Worm (Caenorhabditis elegans) whole organism, early embryonic: ENCODE results near the gene ZK488.6.

Experiments
- B0310.2 ChIP-seq: sonication (generic microtip); optimal IDR thresholded peaks from 2 replicates; lab custom pipeline; 2016; ENCODE audit warnings: mild to moderate bottlenecking, missing genetic modification characterization, missing compliant biosample characterization
- F13C5.2 ChIP-seq: sonication (generic microtip); optimal IDR thresholded peaks from 2 replicates; lab custom pipeline; 2017; ENCODE audit warnings: mild to moderate bottlenecking, missing genetic modification characterization, inconsistent platforms, missing compliant biosample characterization
- ama-1 ChIP-seq: fragments of 150-350 bp; optimal IDR thresholded peaks from 2 replicates; lab custom pipeline; 2014
- ceh-13 ChIP-seq: fragments of 200-800 bp; sonication (Bioruptor generic); optimal IDR thresholded peaks from 2 replicates; lab custom pipeline; 2018; ENCODE audit warnings: mild to moderate bottlenecking, missing genetic modification characterization, missing compliant biosample characterization
- ceh-36 ChIP-seq: sonication (generic microtip); optimal IDR thresholded peaks from 2 replicates; lab custom pipeline; 2016; ENCODE audit warnings: missing genetic modification characterization, inconsistent platforms, missing compliant biosample characterization
- flt-1 ChIP-seq: fragments of 200-800 bp; sonication (Bioruptor generic); IDR thresholded peaks from 2 replicates; pipeline ENCODE4 v1.3.6; 2022; ENCODE audit warnings: missing genetic modification characterization, missing compliant biosample characterization
- hmg-4 ChIP-seq: fragments of 200-800 bp; sonication (Bioruptor generic); optimal IDR thresholded peaks from 2 replicates; lab custom pipeline; 2018; ENCODE audit warnings: mild to moderate bottlenecking, missing genetic modification characterization, missing compliant biosample characterization
- pes-1 ChIP-seq: fragments of 200-800 bp; sonication (Bioruptor generic); IDR thresholded peaks from 2 replicates; pipeline ENCODE4 v1.3.6; 2022; ENCODE audit warnings: missing genetic modification reagents, missing genetic modification characterization, missing compliant biosample characterization
- scrt-1 ChIP-seq: fragments of 200-800 bp; sonication (Bioruptor generic); IDR thresholded peaks from 2 replicates; pipeline ENCODE4 v1.3.6; 2022; ENCODE audit warnings: missing genetic modification characterization, missing compliant biosample characterization
- sea-1 ChIP-seq: fragments of 200-800 bp; sonication (Bioruptor generic); conservative IDR thresholded peaks from 2 replicates; pipeline ENCODE4 v1.3.6; 2022; ENCODE audit warnings: missing genetic modification characterization, missing compliant biosample characterization
- tbx-11 ChIP-seq: fragments of 200-800 bp; sonication (Bioruptor generic); IDR thresholded peaks from 2 replicates; pipeline ENCODE4 v1.3.6; 2022; ENCODE audit warnings: missing genetic modification characterization, missing compliant biosample characterization
- tbx-37 ChIP-seq: fragments of 200-800 bp; sonication (Bioruptor generic); conservative IDR thresholded peaks from 2 replicates; pipeline ENCODE4 v1.3.6; 2022; ENCODE audit warnings: missing genetic modification reagents, missing genetic modification characterization, missing compliant biosample characterization

ce11 chrV:624922-625321 lies 34.6 kb downstream of the ZK488.6 start, which contains the start of gene srt-17:
- no peak for TF ChIP-seq ama-1 (lab: Kevin White, UChicago)
- TF ChIP-seq pes-1 (GFP tag; lab: Robert Waterston, UW): no peak
- TF ChIP-seq tbx-37: no peak
- no peak for TF ChIP-seq ceh-36 (tag; lab: Kevin White, UChicago)
- no peak for TF ChIP-seq sea-1 (GFP tag; lab: Robert Waterston, UW)
- TF ChIP-seq B0310.2 (tag; lab: Kevin White, UChicago): no peak
- TF ChIP-seq ceh-13 (GFP tag; lab: Kevin White, UChicago): no peak
- TF ChIP-seq F13C5.2 (tag; lab: Kevin White, UChicago): no peak
- TF ChIP-seq hmg-4: no peak
- TF ChIP-seq scrt-1: no peak
- TF ChIP-seq flt-1: no peak
- TF ChIP-seq tbx-11 (GFP tag; lab: Robert Waterston, UW): no peak
